Worm (Caenorhabditis elegans) whole organism, L2 larva: ENCODE results near the gene ife-5.

Source experiments
- aly-2 ChIP-seq: fragments of 150-350 bp; optimal IDR thresholded peaks from 2 replicates; lab custom pipeline; 2014; ENCODE audit warnings: missing biosample characterization, missing genetic modification characterization
- ama-1 ChIP-seq: fragments of 150-350 bp; optimal IDR thresholded peaks from 2 replicates; lab custom pipeline; 2018; ENCODE audit warnings: inconsistent platforms
- blmp-1 ChIP-seq: sonication (generic microtip); optimal IDR thresholded peaks from 2 replicates; lab custom pipeline; 2017; ENCODE audit warnings: missing genetic modification characterization, mild to moderate bottlenecking, missing compliant biosample characterization, antibody characterized with exemption, moderate library complexity; ENCODE audit not compliant: insufficient read depth
- gmeb-1 ChIP-seq: fragments of 150-350 bp; optimal IDR thresholded peaks from 2 replicates; lab custom pipeline; 2014; ENCODE audit warnings: missing biosample characterization, missing genetic modification characterization
- mdl-1 ChIP-seq, 2 experiments: fragments of 150-350 bp in 1 of 2; sonication (generic microtip) in 1 of 2; optimal IDR thresholded peaks; 2 replicates each; lab custom pipeline; 2017; ENCODE audit warnings: missing biosample characterization in 2 of 2, missing genetic modification characterization in 2 of 2
- nhr-12 ChIP-seq: fragments of 150-350 bp; optimal IDR thresholded peaks from 2 replicates; lab custom pipeline; 2014; ENCODE audit warnings: missing biosample characterization, missing genetic modification characterization
- zag-1 ChIP-seq: fragments of 150-350 bp; optimal IDR thresholded peaks from 2 replicates; lab custom pipeline; 2014; ENCODE audit warnings: missing biosample characterization, missing genetic modification characterization

- TF ChIP-seq aly-2 (tag; lab: Kevin White, UChicago) (no peak), nhr-12 (tag; lab: Kevin White, UChicago) (no peak), gmeb-1 (tag; lab: Kevin White, UChicago) (no peak), mdl-1 (tag; optimal IDR thresholded peaks at IDR 0.05; lab: Kevin White, UChicago) (no peak), blmp-1 (tag; lab: Kevin White, UChicago) (no peak), ama-1 (no peak), zag-1 (tag; lab: Kevin White, UChicago) (no peak)
These were observed 23.9 kb upstream of the ife-5 start, which contains the start of gene parn-2 for ce11 chrII:12256528-12256927.
